Worm (Caenorhabditis elegans) whole organism, L4 larva: Measurements from ENCODE around the gene rde-4.

Experiments used
- aly-2 ChIP-seq: sonication (generic microtip); optimal IDR thresholded peaks from 2 replicates; lab custom pipeline; 2018; ENCODE audit warnings: missing biosample characterization, missing genetic modification characterization
- ces-1 ChIP-seq: fragments of 150-350 bp; sonication (generic microtip); optimal IDR thresholded peaks from 4 replicates; lab custom pipeline; 2014; ENCODE audit warnings: missing biosample characterization, missing genetic modification reagents, missing genetic modification characterization
- gei-8 ChIP-seq: fragments of 200-800 bp; sonication (Bioruptor generic); optimal IDR thresholded peaks from 2 replicates; lab custom pipeline; 2018; ENCODE audit warnings: mild to moderate bottlenecking, missing genetic modification characterization, missing compliant biosample characterization
- pha-4 ChIP-seq, 2 experiments: fragments of 150-350 bp in 1 of 2; fragments of 200-800 bp in 1 of 2; sonication (Bioruptor generic) in 1 of 2; IDR thresholded peaks in 1 of 2; optimal IDR thresholded peaks in 1 of 2; 2 replicates each; pipeline versions ENCODE4 v1.3.6 to Lab custom; 2014 to 2022; ENCODE audit warnings: missing genetic modification characterization in 2 of 2, missing genetic modification reagents in 2 of 2, missing biosample characterization in 1 of 2, missing compliant biosample characterization in 1 of 2
- tag-97 ChIP-seq: fragments of 200-800 bp; sonication (Bioruptor generic); IDR thresholded peaks from 2 replicates; pipeline ENCODE4 v1.3.6; 2022; ENCODE audit warnings: missing genetic modification characterization, missing compliant biosample characterization
- ztf-11 ChIP-seq: fragments of 150-350 bp; optimal IDR thresholded peaks from 2 replicates; lab custom pipeline; 2014; ENCODE audit warnings: missing biosample characterization, missing genetic modification characterization

DNA sequence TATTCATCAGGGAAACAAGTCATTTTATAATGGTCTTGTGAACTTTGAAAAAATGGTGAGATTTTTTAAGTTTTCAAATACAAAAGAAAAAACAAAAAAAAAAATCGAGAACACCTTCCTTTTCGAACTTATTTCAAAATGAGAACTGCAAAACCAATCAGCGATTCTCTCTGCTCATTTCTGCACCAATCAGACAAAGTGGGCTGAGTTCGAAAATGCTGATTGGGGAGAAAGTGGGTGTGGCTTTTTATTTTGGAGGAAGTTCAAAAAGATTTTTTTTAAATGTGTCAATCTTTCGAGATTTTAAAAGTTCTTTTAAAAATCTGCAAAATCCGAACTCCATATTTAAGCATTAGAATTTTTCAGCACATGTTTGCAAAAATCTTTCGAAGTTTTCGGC is 23.9 kb downstream of the rde-4 start:
- TF ChIP-seq aly-2 (tag; lab: Kevin White, UChicago) (no peak), gei-8 (no peak), pha-4 (GFP tag; IDR thresholded peaks at IDR 0.05; lab: Robert Waterston, UW) (no peak), pha-4 (tag; optimal IDR thresholded peaks at IDR 0.05; lab: Kevin White, UChicago) (no peak), ces-1 (GFP tag; lab: Kevin White, UChicago) (no peak), ztf-11 (tag; lab: Kevin White, UChicago) (no peak), tag-97 (no peak)
